Fruit fly (Drosophila melanogaster) Kc167 (cell line): ENCODE measurements around the gene Ptp99A.

Experiments
- Myc ChIP-seq: fragments of >200 bp; optimal IDR thresholded peaks from 2 replicates; lab custom pipeline; 2017; ENCODE audit warnings: missing external identifiers
- psq ChIP-seq: fragments of >200 bp; optimal IDR thresholded peaks from 2 replicates; lab custom pipeline; 2017; ENCODE audit warnings: missing external identifiers
- ttk ChIP-seq: sonication (Bioruptor generic); optimal IDR thresholded peaks from 2 replicates; lab custom pipeline; 2017; ENCODE audit warnings: missing external identifiers

dm6 chr3R:29457215-29457614, 79.8 kb downstream of the Ptp99A start:
- no peak for TF ChIP-seq ttk (lab: Kevin White, UChicago)
- TF ChIP-seq Myc = no peak
- no peak for TF ChIP-seq psq (lab: Kevin White, UChicago)
